Fruit fly (Drosophila melanogaster): ENCODE measurements around the gene CG10508.

dm6 chr3L:21204581-21205495 lies 5.2 kb upstream of the CG10508 start:
- TF ChIP-seq jim (GFP tag; optimal IDR thresholded peaks at IDR 0.05) = no peak
- no peak for TF ChIP-seq Myc (optimal IDR thresholded peaks at IDR 0.05)
- no peak for TF ChIP-seq HLH106 (tag; optimal IDR thresholded peaks at IDR 0.05)
- TF ChIP-seq pan (optimal IDR thresholded peaks at IDR 0.05) = no peak
- TF ChIP-seq Jra (GFP tag; optimal IDR thresholded peaks at IDR 0.05) = no peak
- no peak for TF ChIP-seq ey (GFP tag; optimal IDR thresholded peaks at IDR 0.05)
- no peak for TF ChIP-seq Hr83 (GFP tag; optimal IDR thresholded peaks at IDR 0.05; ENCODE audit: poor library complexity, severe bottlenecking)
- no peak for TF ChIP-seq Hr78 (GFP tag; optimal IDR thresholded peaks at IDR 0.05)
- no peak for TF ChIP-seq CG9705 (GFP tag; optimal IDR thresholded peaks at IDR 0.05)
- no peak for TF ChIP-seq usp (GFP tag; optimal IDR thresholded peaks at IDR 0.05)
- no peak for TF ChIP-seq h (GFP tag; optimal IDR thresholded peaks at IDR 0.05)

Data from whole organism, wandering third instar larva.